Worm (Caenorhabditis elegans) whole organism, mixed stage, embryonic: ENCODE measurements around the gene clc-12.

Experiments used
- ham-2 ChIP-seq: fragments of 200-800 bp; sonication (Bioruptor generic); optimal IDR thresholded peaks from 2 replicates; lab custom pipeline; 2018; ENCODE audit warnings: mild to moderate bottlenecking, missing genetic modification characterization, missing compliant biosample characterization
- hlh-1 ChIP-seq: fragments of 150-350 bp; optimal IDR thresholded peaks from 2 replicates; lab custom pipeline; 2014; ENCODE audit warnings: missing biosample characterization, missing genetic modification reagents, missing genetic modification characterization
- pha-4 ChIP-seq: fragments of 150-350 bp; optimal IDR thresholded peaks from 2 replicates; lab custom pipeline; 2018; ENCODE audit warnings: missing biosample characterization, missing genetic modification reagents, missing genetic modification characterization
- snpc-4 ChIP-seq: fragments of 150-350 bp; optimal IDR thresholded peaks from 2 replicates; lab custom pipeline; 2014; ENCODE audit warnings: missing biosample characterization, missing genetic modification characterization
- zip-8 ChIP-seq: fragments of 150-350 bp; optimal IDR thresholded peaks from 2 replicates; lab custom pipeline; 2014; ENCODE audit warnings: missing biosample characterization, missing genetic modification characterization
- ztf-11 ChIP-seq: fragments of 150-350 bp; optimal IDR thresholded peaks from 2 replicates; lab custom pipeline; 2014; ENCODE audit warnings: missing biosample characterization, missing genetic modification characterization

- TF ChIP-seq hlh-1 (tag; lab: Kevin White, UChicago) (peak; percentile 33), ham-2 (GFP tag; lab: Kevin White, UChicago) (no peak), zip-8 (tag; lab: Kevin White, UChicago) (no peak), snpc-4 (tag; lab: Kevin White, UChicago) (no peak), ztf-11 (tag; lab: Kevin White, UChicago) (peak; percentile 37), pha-4 (tag; lab: Kevin White, UChicago) (peak; percentile 58)
Measured at ce11 chrV:16965655-16966054, 43.5 kb downstream of the clc-12 start, which contains the start of gene efl-1.
